Worm (Caenorhabditis elegans) whole organism, L4/young adult: ENCODE measurements around the gene Y62H9A.7.

ENCODE experiments used
- dao-5 ChIP-seq: sonication (generic microtip); optimal IDR thresholded peaks from 2 replicates; lab custom pipeline; 2016; ENCODE audit warnings: missing genotype, missing genetic modification characterization, moderate library complexity, missing compliant biosample characterization
- him-1 ChIP-seq: sonication (generic microtip); optimal IDR thresholded peaks from 2 replicates; lab custom pipeline; 2016; ENCODE audit warnings: missing genotype, missing genetic modification reagents, missing genetic modification characterization, missing compliant biosample characterization

DNA sequence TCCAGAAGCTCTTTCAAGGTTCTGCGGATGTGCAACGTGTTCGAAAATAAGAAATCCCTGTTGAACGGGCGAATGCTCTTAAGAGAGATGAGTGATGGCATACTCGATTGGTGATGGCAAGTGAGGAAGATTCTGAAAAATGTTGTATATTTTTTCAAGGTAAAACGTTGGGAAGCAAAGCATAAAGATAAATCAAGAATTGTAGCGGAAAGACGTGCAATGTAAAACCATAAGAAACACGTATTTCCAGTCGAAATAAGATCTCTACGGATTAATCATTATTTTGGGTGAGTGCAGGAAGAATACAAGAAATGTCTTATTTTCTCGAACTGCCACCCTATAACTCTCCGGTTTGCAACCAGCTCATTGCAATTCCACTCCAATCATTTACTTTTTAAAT is 16.2 kb downstream of the Y62H9A.7 start, which contains the start of gene dot-1.2:
- no peak for TF ChIP-seq dao-5 (tag; lab: Kevin White, UChicago)
- no peak for TF ChIP-seq him-1
